Worm (Caenorhabditis elegans): Measurements from ENCODE around the gene F08G12.1.

DNA sequence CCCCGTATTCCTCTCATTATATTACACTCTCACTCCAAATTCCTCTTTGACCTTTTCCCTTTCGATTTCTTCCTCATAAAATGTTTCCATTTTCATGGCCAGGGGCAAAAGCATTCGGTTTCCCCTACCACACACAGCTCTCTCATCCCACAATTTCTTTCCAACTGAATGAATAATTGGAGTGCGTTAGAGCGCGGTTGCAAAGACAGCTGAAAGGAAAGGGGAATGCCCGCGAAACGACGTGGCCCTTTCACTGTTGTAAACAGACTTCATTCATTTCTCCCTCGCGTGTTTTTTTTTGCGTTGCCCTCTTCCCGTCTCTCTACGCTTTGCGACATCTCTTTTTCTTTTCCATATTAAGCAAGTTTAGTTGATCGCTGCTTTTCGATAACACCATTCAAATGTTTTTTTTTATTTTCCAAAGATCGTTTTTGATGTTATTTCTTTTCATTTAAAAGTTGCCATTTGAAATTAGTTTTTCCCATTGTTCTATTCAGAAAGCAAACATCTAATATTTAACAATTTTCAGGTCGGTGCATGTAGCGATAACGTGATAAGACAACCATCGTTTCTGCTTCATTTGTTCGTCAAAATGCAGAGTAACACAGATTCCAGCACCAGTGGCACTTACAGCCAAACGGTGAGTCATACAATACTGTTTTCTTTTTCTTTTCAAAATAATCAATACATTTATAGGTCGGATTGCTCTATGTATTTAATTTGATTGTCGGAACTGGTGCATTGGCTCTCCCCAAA, 43.2 kb downstream of the F08G12.1 start, which contains the start of gene C03A3.2:
- no peak for TF ChIP-seq Y116A8C.19 (tag; optimal IDR thresholded peaks at IDR 0.05; ENCODE audit: borderline replicate concordance)
- TF ChIP-seq ces-1 (GFP tag; optimal IDR thresholded peaks at IDR 0.05) = no peak
- peak; percentile 39 for TF ChIP-seq snpc-4 (tag; optimal IDR thresholded peaks at IDR 0.05)
- no peak for TF ChIP-seq unc-30 (tag; optimal IDR thresholded peaks at IDR 0.05)

Measured in whole organism, L1 larva.